Worm (Caenorhabditis elegans) whole organism, young adult: ENCODE measurements around the gene fbxa-4.

Experiments
- B0035.1 ChIP-seq: sonication (generic microtip); optimal IDR thresholded peaks from 2 replicates; lab custom pipeline; 2016; ENCODE audit warnings: missing genetic modification characterization, mild to moderate bottlenecking, missing compliant biosample characterization, missing genotype, missing genetic modification reagents
- F39B2.1 ChIP-seq: fragments of 200-800 bp; sonication (Bioruptor generic); IDR thresholded peaks from 2 replicates; pipeline ENCODE4 v1.3.6; 2022; ENCODE audit warnings: missing genetic modification reagents, missing genetic modification characterization, missing compliant biosample characterization
- F49E8.2 ChIP-seq: sonication (generic microtip); optimal IDR thresholded peaks from 3 replicates; lab custom pipeline; 2017; ENCODE audit warnings: missing genetic modification characterization, mild to moderate bottlenecking, missing compliant biosample characterization, antibody characterized with exemption, moderate library complexity; ENCODE audit not compliant: insufficient read depth
- F52B5.7 ChIP-seq: sonication (generic microtip); optimal IDR thresholded peaks from 2 replicates; lab custom pipeline; 2016; ENCODE audit warnings: mild to moderate bottlenecking, missing genetic modification characterization, missing compliant biosample characterization
- F57A8.1 ChIP-seq: fragments of 200-800 bp; sonication (Bioruptor generic); optimal IDR thresholded peaks from 2 replicates; lab custom pipeline; 2018; ENCODE audit warnings: mild to moderate bottlenecking, missing genetic modification characterization, moderate library complexity, missing compliant biosample characterization
- Y79H2A.3 ChIP-seq: fragments of 200-800 bp; sonication (Bioruptor generic); conservative IDR thresholded peaks from 2 replicates; pipeline ENCODE4 v1.3.6; 2022; ENCODE audit warnings: missing genetic modification reagents, missing genetic modification characterization, missing compliant biosample characterization
- Y95B8A.8 ChIP-seq: fragments of 200-800 bp; sonication (Bioruptor generic); IDR thresholded peaks from 2 replicates; pipeline ENCODE4 v1.3.6; 2022; ENCODE audit warnings: missing genetic modification reagents, missing genetic modification characterization, missing compliant biosample characterization
- aptf-3 ChIP-seq: fragments of 200-800 bp; sonication (Bioruptor generic); IDR thresholded peaks from 2 replicates; pipeline ENCODE4 v1.3.6; 2022; ENCODE audit warnings: missing genetic modification characterization, missing compliant biosample characterization
- athp-1 ChIP-seq: sonication (generic microtip); optimal IDR thresholded peaks from 2 replicates; lab custom pipeline; 2017; ENCODE audit warnings: mild to moderate bottlenecking, missing genetic modification characterization, missing compliant biosample characterization
- ceh-100 ChIP-seq: fragments of 200-800 bp; sonication (Bioruptor generic); IDR thresholded peaks from 2 replicates; pipeline ENCODE4 v1.3.6; 2022; ENCODE audit warnings: missing genetic modification reagents, missing genetic modification characterization, missing compliant biosample characterization
- ceh-79 ChIP-seq: sonication (generic microtip); optimal IDR thresholded peaks from 2 replicates; lab custom pipeline; 2017; ENCODE audit warnings: mild to moderate bottlenecking, missing genetic modification characterization, missing compliant biosample characterization
- dox-1 ChIP-seq: fragments of 200-800 bp; sonication (Bioruptor generic); IDR thresholded peaks from 2 replicates; pipeline ENCODE4 v1.3.6; 2022; ENCODE audit warnings: missing genetic modification reagents, missing genetic modification characterization, missing compliant biosample characterization
- dpff-1 ChIP-seq: sonication (generic microtip); optimal IDR thresholded peaks from 2 replicates; lab custom pipeline; 2017; ENCODE audit warnings: mild to moderate bottlenecking, missing genetic modification characterization, missing compliant biosample characterization
- hlh-12 ChIP-seq: sonication (generic microtip); optimal IDR thresholded peaks from 2 replicates; lab custom pipeline; 2016; ENCODE audit warnings: missing genetic modification characterization, missing compliant biosample characterization
- hmg-1.2 ChIP-seq: fragments of 200-800 bp; sonication (Bioruptor generic); IDR thresholded peaks from 2 replicates; pipeline ENCODE4 v1.3.6; 2022; ENCODE audit warnings: missing genetic modification reagents, missing genetic modification characterization, missing compliant biosample characterization
- lag-1 ChIP-seq: fragments of 200-800 bp; sonication (Bioruptor generic); IDR thresholded peaks from 2 replicates; pipeline ENCODE4 v1.3.6; 2022; ENCODE audit warnings: missing genetic modification reagents, missing genetic modification characterization, missing compliant biosample characterization
- lsy-27 ChIP-seq: sonication (generic microtip); optimal IDR thresholded peaks from 2 replicates; lab custom pipeline; 2017; ENCODE audit warnings: missing genetic modification characterization, mild to moderate bottlenecking, missing compliant biosample characterization, antibody characterized with exemption, missing genotype, borderline replicate concordance; ENCODE audit not compliant: insufficient read depth
- madf-3 ChIP-seq: fragments of 200-800 bp; sonication (Bioruptor generic); IDR thresholded peaks from 2 replicates; pipeline ENCODE4 v1.3.6; 2022; ENCODE audit warnings: missing genetic modification reagents, missing genetic modification characterization, missing compliant biosample characterization
- madf-6 ChIP-seq: fragments of 200-800 bp; sonication (Bioruptor generic); IDR thresholded peaks from 2 replicates; pipeline ENCODE4 v1.3.6; 2022; ENCODE audit warnings: missing genetic modification reagents, missing genetic modification characterization, missing compliant biosample characterization
- madf-8 ChIP-seq: fragments of 200-800 bp; sonication (Bioruptor generic); conservative IDR thresholded peaks from 2 replicates; pipeline ENCODE4 v1.3.6; 2022; ENCODE audit warnings: missing genetic modification reagents, missing genetic modification characterization, missing compliant biosample characterization
- nhr-80 ChIP-seq: sonication (generic microtip); optimal IDR thresholded peaks from 2 replicates; lab custom pipeline; 2016; ENCODE audit warnings: missing genetic modification characterization, missing compliant biosample characterization
- repo-1 ChIP-seq: sonication (generic microtip); optimal IDR thresholded peaks from 2 replicates; lab custom pipeline; 2017; ENCODE audit warnings: mild to moderate bottlenecking, missing genetic modification characterization, missing compliant biosample characterization
- rpc-1 ChIP-seq, 2 experiments: fragments of 150-350 bp in 1 of 2; sonication (generic microtip) in 1 of 2; optimal IDR thresholded peaks; 2 replicates each; lab custom pipeline; 2014 to 2018; ENCODE audit warnings: missing biosample characterization in 1 of 2, missing genetic modification characterization in 1 of 2, missing genetic modification reagents in 1 of 2, missing genotype in 1 of 2
- sea-2 ChIP-seq: fragments of 200-800 bp; sonication (Bioruptor generic); IDR thresholded peaks from 2 replicates; pipeline ENCODE4 v1.3.6; 2022; ENCODE audit warnings: missing genetic modification characterization, missing compliant biosample characterization
- tbp1 ChIP-seq: fragments of 200-800 bp; sonication (Bioruptor generic); optimal IDR thresholded peaks from 2 replicates; lab custom pipeline; 2018; ENCODE audit warnings: mild to moderate bottlenecking, missing genetic modification characterization, missing compliant biosample characterization
- xnd-1 ChIP-seq: sonication (generic microtip); optimal IDR thresholded peaks from 2 replicates; lab custom pipeline; 2016; ENCODE audit warnings: missing genotype, missing genetic modification reagents, missing genetic modification characterization, missing compliant biosample characterization
- zfh-2 ChIP-seq: fragments of 200-800 bp; sonication (Bioruptor generic); conservative IDR thresholded peaks from 2 replicates; pipeline ENCODE4 v1.3.6; 2022; ENCODE audit warnings: missing genetic modification reagents, missing genetic modification characterization, missing compliant biosample characterization
- ztf-22 ChIP-seq: fragments of 200-800 bp; sonication (Bioruptor generic); optimal IDR thresholded peaks from 2 replicates; lab custom pipeline; 2018; ENCODE audit warnings: mild to moderate bottlenecking, missing genetic modification characterization, moderate library complexity, missing compliant biosample characterization
- ztf-25 ChIP-seq: fragments of 200-800 bp; sonication (Bioruptor generic); IDR thresholded peaks from 2 replicates; pipeline ENCODE4 v1.3.6; 2022; ENCODE audit warnings: missing genetic modification reagents, missing genetic modification characterization, missing compliant biosample characterization

The fbxa-4 gene

ce11 chrII:2450990-2451389 is 35.7 kb upstream of the fbxa-4 start (continued):
- TF ChIP-seq rpc-1 (optimal IDR thresholded peaks at IDR 0.05; lab: Kevin White, UChicago) (no peak), rpc-1 (tag; optimal IDR thresholded peaks at IDR 0.05; lab: Kevin White, UChicago) (no peak), madf-6 (GFP tag; lab: Robert Waterston, UW) (peak; percentile 100)
- TF ChIP-seq, all 124 proteins: peak for 67

- TF ChIP-seq zfh-2 = no peak
These were observed 31.4 kb upstream of the fbxa-4 start for ce11 chrII:2446727-2447126.

- TF ChIP-seq ztf-22 (GFP tag; lab: Kevin White, UChicago) = no peak
- TF ChIP-seq sea-2 (GFP tag; lab: Robert Waterston, UW) = no peak
- TF ChIP-seq lag-1 (GFP tag; lab: Robert Waterston, UW) = no peak
- peak; percentile 55; the same call in 1 of the 2 replicates for TF ChIP-seq zfh-2
- TF ChIP-seq dpff-1 = no peak
These were observed 29.8 kb upstream of the fbxa-4 start for ce11 chrII:2445164-2445563.

- TF ChIP-seq zfh-2 (no peak), F57A8.1 (GFP tag; lab: Kevin White, UChicago) (no peak), F52B5.7 (tag; lab: Kevin White, UChicago) (no peak), hlh-12 (tag; lab: Kevin White, UChicago) (no peak), madf-8 (GFP tag; lab: Robert Waterston, UW) (no peak), madf-3 (GFP tag; lab: Robert Waterston, UW) (no peak), aptf-3 (no peak), F49E8.2 (no peak), lsy-27 (tag; lab: Kevin White, UChicago) (no peak), Y79H2A.3 (GFP tag; lab: Robert Waterston, UW) (no peak), F39B2.1 (GFP tag; lab: Robert Waterston, UW) (no peak), B0035.1 (tag; lab: Kevin White, UChicago) (no peak), repo-1 (no peak), ceh-79 (tag; lab: Kevin White, UChicago) (no peak), hmg-1.2 (no peak), athp-1 (tag; lab: Kevin White, UChicago) (no peak), tbp1 (GFP tag; lab: Kevin White, UChicago) (no peak)
- TF ChIP-seq, all 124 proteins: peak for 0
These were observed 27.6 kb upstream of the fbxa-4 start, which contains the start of gene vab-19 for ce11 chrII:2442979-2443378. vab-19 (plus strand) TSS chrII:2443279.

ce11 chrII:2442243-2442642 is 26.9 kb upstream of the fbxa-4 start:
- TF ChIP-seq ztf-25 (GFP tag; lab: Robert Waterston, UW) (no peak), nhr-80 (peak; percentile 30)

- TF ChIP-seq hmg-1.2 (peak; percentile 51), dox-1 (GFP tag; lab: Robert Waterston, UW) (no peak), xnd-1 (tag; lab: Kevin White, UChicago) (no peak), ceh-100 (GFP tag; lab: Robert Waterston, UW) (no peak)
These were observed 25.0 kb upstream of the fbxa-4 start for ce11 chrII:2440312-2440711.

- TF ChIP-seq Y95B8A.8 (GFP tag; lab: Robert Waterston, UW) (no peak), zfh-2 (no peak)
These were observed 23.6 kb upstream of the fbxa-4 start for ce11 chrII:2438944-2439343.
